Comparison of ENCODE assay signal across 4 fruit fly cellular contexts in genomic region chr2L:18907491-18907890, dm6.
TF ChIP-seq lines count a peak whose summit lies in the region.

No protein-coding gene starts in this region.

- TF ChIP-seq CTCF in whole organism, embryonic (GFP tag; optimal IDR thresholded peaks at IDR 0.05; lab: Kevin White, UChicago), result no peak

TF ChIP-seq in whole organism, embryonic, 481 proteins besides CTCF, POLR2A, EP300 and RAD21 (continues in another document):
- TF ChIP-seq CG17186 (GFP tag; optimal IDR thresholded peaks at IDR 0.05; lab: Kevin White, UChicago), result no peak
- no peak for TF ChIP-seq Scr (GFP tag; IDR thresholded peaks at IDR 0.05; lab: Robert Waterston, UW; ENCODE audit: partially characterized antibody)
- no peak for TF ChIP-seq Hr51 (GFP tag; optimal IDR thresholded peaks at IDR 0.05; lab: Kevin White, UChicago)
- peak; percentile 53 for TF ChIP-seq Ets65A (GFP tag; lab: Kevin White, UChicago)
- TF ChIP-seq CG8765 (GFP tag; IDR thresholded peaks at IDR 0.05; lab: Robert Waterston, UW), result no peak
- peak; percentile 19 for TF ChIP-seq CG11504 (tag; optimal IDR thresholded peaks at IDR 0.05; lab: Kevin White, UChicago)
- no peak for TF ChIP-seq az2 (GFP tag; optimal IDR thresholded peaks at IDR 0.05; lab: Kevin White, UChicago)
- no peak for TF ChIP-seq peb (GFP tag; IDR thresholded peaks at IDR 0.05; lab: Robert Waterston, UW)
- TF ChIP-seq CG4424 (GFP tag; optimal IDR thresholded peaks at IDR 0.05; lab: Kevin White, UChicago), result no peak
- TF ChIP-seq BEAF-32 (GFP tag; optimal IDR thresholded peaks at IDR 0.05; lab: Kevin White, UChicago), result no peak
- no peak for TF ChIP-seq CG14441 (GFP tag; IDR thresholded peaks at IDR 0.05; lab: Robert Waterston, UW)
- peak; percentile 4 for TF ChIP-seq Med (GFP tag; lab: Kevin White, UChicago)
- TF ChIP-seq tup (GFP tag; optimal IDR thresholded peaks at IDR 0.05; lab: Kevin White, UChicago), result peak; percentile 7
- TF ChIP-seq CG1792 (GFP tag; optimal IDR thresholded peaks at IDR 0.05; lab: Kevin White, UChicago), result no peak
- TF ChIP-seq gem (tag; optimal IDR thresholded peaks at IDR 0.05; lab: Kevin White, UChicago), result peak; percentile 1
- no peak for TF ChIP-seq E2f1 (GFP tag; IDR thresholded peaks at IDR 0.05; lab: Robert Waterston, UW)
- peak; percentile 34 for TF ChIP-seq sens (GFP tag; lab: Kevin White, UChicago)
- no peak for TF ChIP-seq CG12769 (tag; optimal IDR thresholded peaks at IDR 0.05; lab: Kevin White, UChicago)
- TF ChIP-seq HHEX (GFP tag; optimal IDR thresholded peaks at IDR 0.05; lab: Kevin White, UChicago), result no peak
- no peak for TF ChIP-seq CG1603 (tag; optimal IDR thresholded peaks at IDR 0.05; lab: Kevin White, UChicago)
- TF ChIP-seq CG6813 (GFP tag; optimal IDR thresholded peaks at IDR 0.05; lab: Kevin White, UChicago), result no peak
- 0 out of 2 replicates have a peak, but pooled peaks have one; percentile 23 for TF ChIP-seq ttk (GFP tag; IDR thresholded peaks at IDR 0.05; lab: Robert Waterston, UW)
- TF ChIP-seq Drgx (GFP tag; IDR thresholded peaks at IDR 0.05; lab: Robert Waterston, UW), result 0 out of 2 replicates have a peak, but pooled peaks have one; percentile 56
- no peak for TF ChIP-seq HLH4C (GFP tag; IDR thresholded peaks at IDR 0.05; lab: Robert Waterston, UW; ENCODE audit: partially characterized antibody)

TF ChIP-seq in whole organism, prepupa, 60 proteins besides CTCF, POLR2A, EP300 and RAD21 (continues in another document):
- TF ChIP-seq topi (GFP tag; optimal IDR thresholded peaks at IDR 0.05; lab: Kevin White, UChicago), result no peak
- TF ChIP-seq Gug (GFP tag; IDR thresholded peaks at IDR 0.05; lab: Robert Waterston, UW), result 0 out of 2 replicates have a peak, but pooled peaks have one; percentile 26
- no peak for TF ChIP-seq CG6808 (GFP tag; optimal IDR thresholded peaks at IDR 0.05; lab: Kevin White, UChicago)
- no peak for TF ChIP-seq CG6792 (GFP tag; optimal IDR thresholded peaks at IDR 0.05; lab: Kevin White, UChicago)
- TF ChIP-seq CG3032 (tag; optimal IDR thresholded peaks at IDR 0.05; lab: Kevin White, UChicago), result no peak
- TF ChIP-seq Hr39 (GFP tag; optimal IDR thresholded peaks at IDR 0.05; lab: Kevin White, UChicago), result peak; percentile 6
- TF ChIP-seq Met (GFP tag; optimal IDR thresholded peaks at IDR 0.05; lab: Kevin White, UChicago), result peak; percentile 30
- TF ChIP-seq Ets21C (GFP tag; optimal IDR thresholded peaks at IDR 0.05; lab: Kevin White, UChicago), result no peak
- TF ChIP-seq CG3919 (GFP tag; optimal IDR thresholded peaks at IDR 0.05; lab: Kevin White, UChicago), result peak; percentile 34
- TF ChIP-seq lz (GFP tag; optimal IDR thresholded peaks at IDR 0.05; lab: Kevin White, UChicago), result no peak
- peak; percentile 3 for TF ChIP-seq vri (GFP tag; optimal IDR thresholded peaks at IDR 0.05; lab: Kevin White, UChicago)
- no peak for TF ChIP-seq CG16779 (tag; optimal IDR thresholded peaks at IDR 0.05; lab: Kevin White, UChicago)
- TF ChIP-seq spab (GFP tag; optimal IDR thresholded peaks at IDR 0.05; lab: Kevin White, UChicago), result no peak
- TF ChIP-seq CG11762 (GFP tag; optimal IDR thresholded peaks at IDR 0.05; lab: Kevin White, UChicago; ENCODE audit: insufficient read depth), result no peak
- no peak for TF ChIP-seq dsx (GFP tag; optimal IDR thresholded peaks at IDR 0.05; lab: Kevin White, UChicago; ENCODE audit: poor library complexity, severe bottlenecking)
- TF ChIP-seq Eip93F (GFP tag; optimal IDR thresholded peaks at IDR 0.05; lab: Kevin White, UChicago), result no peak
- TF ChIP-seq CG6854 (GFP tag; optimal IDR thresholded peaks at IDR 0.05; lab: Kevin White, UChicago), result no peak
- TF ChIP-seq CG9139 (GFP tag; optimal IDR thresholded peaks at IDR 0.05; lab: Kevin White, UChicago), result no peak
- no peak for TF ChIP-seq CG8632 (GFP tag; optimal IDR thresholded peaks at IDR 0.05; lab: Kevin White, UChicago)
- TF ChIP-seq CG7368 (GFP tag; optimal IDR thresholded peaks at IDR 0.05; lab: Kevin White, UChicago), result no peak
- TF ChIP-seq Sox14 (GFP tag; optimal IDR thresholded peaks at IDR 0.05; lab: Kevin White, UChicago), result no peak
- peak; percentile 28 for TF ChIP-seq OdsH (GFP tag; optimal IDR thresholded peaks at IDR 0.05; lab: Kevin White, UChicago)
- TF ChIP-seq CG6276 (GFP tag; optimal IDR thresholded peaks at IDR 0.05; lab: Kevin White, UChicago), result peak; percentile 58
- peak; percentile 35 for TF ChIP-seq pdm3 (GFP tag; optimal IDR thresholded peaks at IDR 0.05; lab: Kevin White, UChicago)

TF ChIP-seq in whole organism, pupa, 21 proteins besides CTCF, POLR2A, EP300 and RAD21:
- TF ChIP-seq rn (GFP tag; IDR thresholded peaks at IDR 0.05; lab: Robert Waterston, UW) (no peak), Snoo (tag; optimal IDR thresholded peaks at IDR 0.05; lab: Kevin White, UChicago) (no peak), Pif1A (GFP tag; optimal IDR thresholded peaks at IDR 0.05; lab: Kevin White, UChicago) (peak; percentile 27), Pif1B (GFP tag; optimal IDR thresholded peaks at IDR 0.05; lab: Kevin White, UChicago) (no peak), CG8159 (tag; optimal IDR thresholded peaks at IDR 0.05; lab: Kevin White, UChicago) (no peak), EcR (GFP tag; optimal IDR thresholded peaks at IDR 0.05; lab: Kevin White, UChicago) (no peak), CG15710 (tag; optimal IDR thresholded peaks at IDR 0.05; lab: Kevin White, UChicago) (no peak), CG4496 (GFP tag; IDR thresholded peaks at IDR 0.05; lab: Robert Waterston, UW) (peak; percentile 64; the same call in 2 of the 3 replicates), Ets98B (GFP tag; IDR thresholded peaks at IDR 0.05; lab: Robert Waterston, UW) (peak; percentile 61), CG8301 (tag; optimal IDR thresholded peaks at IDR 0.05; lab: Kevin White, UChicago) (peak; percentile 60), CG9948 (tag; optimal IDR thresholded peaks at IDR 0.05; lab: Kevin White, UChicago) (no peak), fd96Ca (GFP tag; IDR thresholded peaks at IDR 0.05; lab: Robert Waterston, UW) (no peak), gl (tag; optimal IDR thresholded peaks at IDR 0.05; lab: Kevin White, UChicago) (no peak), CG32121 (GFP tag; IDR thresholded peaks at IDR 0.05; lab: Robert Waterston, UW) (peak; percentile 53; the same call in 1 of the 2 replicates), D1 (tag; optimal IDR thresholded peaks at IDR 0.05; lab: Kevin White, UChicago) (no peak), CG10348 (GFP tag; IDR thresholded peaks at IDR 0.05; lab: Robert Waterston, UW) (no peak), CG14655 (GFP tag; optimal IDR thresholded peaks at IDR 0.05; lab: Kevin White, UChicago) (peak; percentile 56), CG17806 (tag; optimal IDR thresholded peaks at IDR 0.05; lab: Kevin White, UChicago) (no peak), CG34367 (tag; optimal IDR thresholded peaks at IDR 0.05; lab: Kevin White, UChicago) (no peak), CG13204 (GFP tag; optimal IDR thresholded peaks at IDR 0.05; lab: Kevin White, UChicago) (no peak), CG12605 (GFP tag; IDR thresholded peaks at IDR 0.05; lab: Robert Waterston, UW) (0 out of 2 replicates have a peak, but pooled peaks have one; percentile 47)
TF ChIP-seq in whole organism, pupa: peak in this region for 7.

TF ChIP-seq in whole organism, wandering third instar larva, 38 proteins besides CTCF, POLR2A, EP300 and RAD21:
- no peak for TF ChIP-seq psq (GFP tag; optimal IDR thresholded peaks at IDR 0.05; lab: Kevin White, UChicago)
- TF ChIP-seq Hr78 (GFP tag; optimal IDR thresholded peaks at IDR 0.05; lab: Kevin White, UChicago), result no peak
- peak; percentile 3 for TF ChIP-seq rgr (GFP tag; optimal IDR thresholded peaks at IDR 0.05; lab: Kevin White, UChicago)
- TF ChIP-seq foxo (GFP tag; optimal IDR thresholded peaks at IDR 0.05; lab: Kevin White, UChicago), result peak in 1 of 2 experiments; percentile 42
- TF ChIP-seq CG9705 (GFP tag; optimal IDR thresholded peaks at IDR 0.05; lab: Kevin White, UChicago), result no peak
- TF ChIP-seq h (GFP tag; optimal IDR thresholded peaks at IDR 0.05; lab: Kevin White, UChicago), result peak; percentile 46
- peak; percentile 0 for TF ChIP-seq HLH106 (tag; optimal IDR thresholded peaks at IDR 0.05; lab: Kevin White, UChicago)
- no peak for TF ChIP-seq fru (GFP tag; optimal IDR thresholded peaks at IDR 0.05; lab: Kevin White, UChicago)
- no peak for TF ChIP-seq dl (GFP tag; optimal IDR thresholded peaks at IDR 0.05; lab: Kevin White, UChicago; ENCODE audit: insufficient read depth in 1 of 2, partially characterized antibody in 2 of 2)
- no peak for TF ChIP-seq Vsx2 (GFP tag; optimal IDR thresholded peaks at IDR 0.05; lab: Kevin White, UChicago; ENCODE audit: partially characterized antibody)
- TF ChIP-seq sage (GFP tag; optimal IDR thresholded peaks at IDR 0.05; lab: Kevin White, UChicago), result no peak

Comparison
In these comparisons a context has a peak if more than half of its experiments do, and no peak if none do; other contexts are left out.
1. Of the 7 proteins assayed by ChIP-seq in both whole organism, embryonic and whole organism, prepupa: peak only in whole organism, embryonic: none; only in whole organism, prepupa: Gug, Hr39 and Lpt; in both: none; in neither: 4.